Fruit fly (Drosophila melanogaster) whole organism, embryonic: ENCODE results near the gene RpL7A.

ENCODE experiments used
- Adf1 ChIP-seq: fragments of 200-800 bp; sonication (Bioruptor generic); IDR thresholded peaks from 2 replicates; pipeline ENCODE4 v1.3.6; 2022; ENCODE audit warnings: missing biosample characterization, missing genetic modification characterization
- Aef1 ChIP-seq: fragments of 200-800 bp; sonication (Bioruptor generic); IDR thresholded peaks from 3 replicates; pipeline ENCODE4 v1.3.6; 2022; ENCODE audit warnings: missing biosample characterization, missing genetic modification characterization
- Blimp-1 ChIP-seq: fragments of 200-800 bp; sonication (Bioruptor generic); optimal IDR thresholded peaks from 3 replicates; lab custom pipeline; 2018; ENCODE audit warnings: missing biosample characterization, missing genetic modification characterization, mild to moderate bottlenecking, moderate library complexity, missing genetic modification reagents
- CG11696 ChIP-seq: fragments of 200-800 bp; sonication (Bioruptor generic); IDR thresholded peaks from 2 replicates; pipeline ENCODE4 v1.3.6; 2022; ENCODE audit warnings: missing biosample characterization, missing genetic modification characterization
- CG13424 ChIP-seq: fragments of 200-800 bp; sonication (Bioruptor generic); optimal IDR thresholded peaks from 2 replicates; lab custom pipeline; 2019; ENCODE audit warnings: missing biosample characterization, mild to moderate bottlenecking, missing genetic modification characterization, moderate library complexity
- CG14441 ChIP-seq: fragments of 200-800 bp; sonication (Bioruptor generic); IDR thresholded peaks from 2 replicates; pipeline ENCODE4 v1.3.6; 2022; ENCODE audit warnings: missing biosample characterization, missing genetic modification characterization
- CG14667 ChIP-seq: fragments of 200-800 bp; sonication (Bioruptor generic); IDR thresholded peaks from 2 replicates; pipeline ENCODE4 v1.3.6; 2022; ENCODE audit warnings: missing biosample characterization, missing genetic modification characterization
- CG17186 ChIP-seq: fragments of 200-800 bp; sonication (Bioruptor generic); optimal IDR thresholded peaks from 3 replicates; lab custom pipeline; 2017; ENCODE audit warnings: missing biosample characterization, missing genetic modification reagents, missing genetic modification characterization
- CG6272 ChIP-seq: fragments of 200-800 bp; sonication (Bioruptor generic); IDR thresholded peaks from 2 replicates; pipeline ENCODE4 v1.3.6; 2022; ENCODE audit warnings: missing biosample characterization, missing genetic modification characterization
- CG8290 ChIP-seq, 3 experiments: fragments of 200-800 bp; sonication (Bioruptor generic); optimal IDR thresholded peaks; 2 replicates each; lab custom pipeline; 2016 to 2019; ENCODE audit warnings: missing biosample characterization in 3 of 3, missing genetic modification characterization in 3 of 3, mild to moderate bottlenecking in 2 of 3, moderate library complexity in 1 of 3
- CG9817 ChIP-seq: fragments of 200-800 bp; sonication (Bioruptor generic); optimal IDR thresholded peaks from 2 replicates; lab custom pipeline; 2018; ENCODE audit warnings: missing biosample characterization, mild to moderate bottlenecking, missing genetic modification characterization, moderate library complexity
- CG9932 ChIP-seq: fragments of 200-800 bp; sonication (Bioruptor generic); IDR thresholded peaks from 2 replicates; pipeline ENCODE4 v1.3.6; 2022; ENCODE audit warnings: missing biosample characterization, missing genetic modification characterization
- Dfd ChIP-seq, 2 experiments: fragments of >200 bp; optimal IDR thresholded peaks; 2 replicates each; lab custom pipeline; 2017; ENCODE audit warnings: missing biosample characterization in 2 of 2, missing genetic modification characterization in 2 of 2
- Drgx ChIP-seq: fragments of 200-800 bp; sonication (Bioruptor generic); IDR thresholded peaks from 2 replicates; pipeline ENCODE4 v1.3.6; 2022; ENCODE audit warnings: missing biosample characterization, missing genetic modification characterization
- Ets97D ChIP-seq: fragments of 200-800 bp; sonication (Bioruptor generic); optimal IDR thresholded peaks from 3 replicates; lab custom pipeline; 2016; ENCODE audit warnings: missing biosample characterization, missing genetic modification characterization
- HHEX ChIP-seq: fragments of 200-800 bp; sonication (Bioruptor generic); optimal IDR thresholded peaks from 3 replicates; lab custom pipeline; 2017; ENCODE audit warnings: missing biosample characterization, mild to moderate bottlenecking, missing genetic modification characterization, missing genetic modification reagents
- Meics ChIP-seq: fragments of 200-800 bp; sonication (Bioruptor generic); optimal IDR thresholded peaks from 2 replicates; lab custom pipeline; 2017; ENCODE audit warnings: missing biosample characterization, mild to moderate bottlenecking, missing genetic modification characterization
- NC2β ChIP-seq: fragments of 200-800 bp; sonication (Bioruptor generic); optimal IDR thresholded peaks from 2 replicates; lab custom pipeline; 2016; ENCODE audit warnings: missing biosample characterization, missing genetic modification characterization
- NfI ChIP-seq: fragments of 200-800 bp; sonication (Bioruptor generic); optimal IDR thresholded peaks from 3 replicates; lab custom pipeline; 2018; ENCODE audit warnings: missing biosample characterization, mild to moderate bottlenecking, missing genetic modification characterization, moderate library complexity
- Optix ChIP-seq: fragments of 200-800 bp; sonication (Bioruptor generic); IDR thresholded peaks from 3 replicates; pipeline ENCODE4 v1.3.6; 2022; ENCODE audit warnings: missing biosample characterization, missing genetic modification characterization
- Rx ChIP-seq: fragments of 200-800 bp; sonication (Bioruptor generic); IDR thresholded peaks from 2 replicates; pipeline ENCODE4 v1.3.6; 2022; ENCODE audit warnings: missing biosample characterization, missing genetic modification characterization
- Side ChIP-seq: fragments of 200-800 bp; sonication (Bioruptor generic); optimal IDR thresholded peaks from 2 replicates; lab custom pipeline; 2016; ENCODE audit warnings: missing biosample characterization, missing genetic modification characterization
- Sox100B ChIP-seq: fragments of 200-800 bp; sonication (Bioruptor generic); optimal IDR thresholded peaks from 3 replicates; lab custom pipeline; 2018; ENCODE audit warnings: missing biosample characterization, mild to moderate bottlenecking, missing genetic modification characterization
- Ssrp ChIP-seq: fragments of 200-800 bp; sonication (Bioruptor generic); optimal IDR thresholded peaks from 2 replicates; lab custom pipeline; 2018; ENCODE audit warnings: missing biosample characterization, mild to moderate bottlenecking, missing genetic modification characterization, moderate library complexity
- Taf1 ChIP-seq: fragments of 200-800 bp; sonication (Bioruptor generic); IDR thresholded peaks from 2 replicates; pipeline ENCODE4 v1.3.6; 2022; ENCODE audit warnings: missing biosample characterization, missing genetic modification characterization
- Xbp1 ChIP-seq: fragments of 200-800 bp; sonication (Bioruptor generic); optimal IDR thresholded peaks from 3 replicates; lab custom pipeline; 2016; ENCODE audit warnings: missing biosample characterization, mild to moderate bottlenecking, missing genetic modification characterization
- az2 ChIP-seq: fragments of 200-800 bp; sonication (Bioruptor generic); optimal IDR thresholded peaks from 3 replicates; lab custom pipeline; 2016; ENCODE audit warnings: missing biosample characterization, missing genetic modification characterization
- bigmax ChIP-seq: fragments of 200-800 bp; sonication (Bioruptor generic); optimal IDR thresholded peaks from 2 replicates; lab custom pipeline; 2018; ENCODE audit warnings: missing biosample characterization, mild to moderate bottlenecking, missing genetic modification characterization
- cato ChIP-seq: fragments of 200-800 bp; sonication (Bioruptor generic); optimal IDR thresholded peaks from 2 replicates; lab custom pipeline; 2016; ENCODE audit warnings: missing biosample characterization, missing genetic modification characterization, borderline replicate concordance
- dm ChIP-seq: fragments of 200-800 bp; sonication (Bioruptor generic); optimal IDR thresholded peaks from 3 replicates; lab custom pipeline; 2016; ENCODE audit warnings: missing biosample characterization, missing genetic modification characterization
- esg ChIP-seq: fragments of 200-800 bp; sonication (Bioruptor generic); conservative IDR thresholded peaks from 2 replicates; pipeline ENCODE4 v1.3.6; 2022; ENCODE audit warnings: missing biosample characterization, missing genetic modification characterization
- gt ChIP-seq: fragments of 200-800 bp; sonication (Bioruptor generic); IDR thresholded peaks from 2 replicates; pipeline ENCODE4 v1.3.6; 2022; ENCODE audit warnings: missing biosample characterization, missing genetic modification characterization
- ken ChIP-seq: fragments of 200-800 bp; sonication (Bioruptor generic); IDR thresholded peaks from 3 replicates; pipeline ENCODE4 v1.3.6; 2022; ENCODE audit warnings: missing biosample characterization, missing genetic modification characterization
- kni ChIP-seq: fragments of 200-800 bp; sonication (Bioruptor generic); optimal IDR thresholded peaks from 3 replicates; lab custom pipeline; 2017; ENCODE audit warnings: mild to moderate bottlenecking, missing biosample characterization, missing genetic modification reagents, missing genetic modification characterization
- knrl ChIP-seq: fragments of 200-800 bp; sonication (Bioruptor generic); IDR thresholded peaks from 3 replicates; pipeline ENCODE4 v1.3.6; 2022; ENCODE audit warnings: missing biosample characterization, missing genetic modification characterization; ENCODE audit not compliant: partially characterized antibody
- mam ChIP-seq: fragments of 200-800 bp; sonication (Bioruptor generic); optimal IDR thresholded peaks from 3 replicates; lab custom pipeline; 2016; ENCODE audit warnings: missing biosample characterization, missing genetic modification characterization
- oc ChIP-seq: fragments of 200-800 bp; sonication (Bioruptor generic); optimal IDR thresholded peaks from 2 replicates; lab custom pipeline; 2018; ENCODE audit warnings: missing biosample characterization, mild to moderate bottlenecking, missing genetic modification characterization, moderate library complexity
- odd ChIP-seq: fragments of 200-800 bp; sonication (Bioruptor generic); optimal IDR thresholded peaks from 2 replicates; lab custom pipeline; 2017; ENCODE audit warnings: missing biosample characterization, mild to moderate bottlenecking, missing genetic modification characterization
- pan ChIP-seq, 4 experiments: fragments of >200 bp in 3 of 4; fragments of 200-800 bp in 1 of 4; sonication (Bioruptor generic) in 1 of 4; optimal IDR thresholded peaks in 3 of 4; IDR thresholded peaks in 1 of 4; 2 replicates each; pipeline versions ENCODE4 v1.3.6 to Lab custom; 2017 to 2022; ENCODE audit warnings: missing biosample characterization in 2 of 4, missing genetic modification characterization in 2 of 4, mixed read lengths in 1 of 4
- peb ChIP-seq: fragments of 200-800 bp; sonication (Bioruptor generic); IDR thresholded peaks from 2 replicates; pipeline ENCODE4 v1.3.6; 2022; ENCODE audit warnings: missing biosample characterization, missing genetic modification characterization
- pita ChIP-seq: fragments of 200-800 bp; sonication (Bioruptor generic); optimal IDR thresholded peaks from 2 replicates; lab custom pipeline; 2017; ENCODE audit warnings: missing biosample characterization, mild to moderate bottlenecking, missing genetic modification characterization
- psq ChIP-seq: fragments of 200-800 bp; sonication (Bioruptor generic); optimal IDR thresholded peaks from 2 replicates; lab custom pipeline; 2017; ENCODE audit warnings: missing biosample characterization, missing genetic modification characterization
- ranshi ChIP-seq: fragments of 200-800 bp; sonication (Bioruptor generic); IDR thresholded peaks from 2 replicates; pipeline ENCODE4 v1.3.6; 2022; ENCODE audit warnings: missing biosample characterization, missing genetic modification characterization
- row ChIP-seq: fragments of 200-800 bp; sonication (Bioruptor generic); IDR thresholded peaks from 3 replicates; pipeline ENCODE4 v1.3.6; 2022; ENCODE audit warnings: missing biosample characterization, missing genetic modification characterization
- slp2 ChIP-seq: fragments of 200-800 bp; sonication (Bioruptor generic); optimal IDR thresholded peaks from 2 replicates; lab custom pipeline; 2016; ENCODE audit warnings: missing biosample characterization, missing genetic modification characterization
- sob ChIP-seq: fragments of 200-800 bp; sonication (Bioruptor generic); IDR thresholded peaks from 2 replicates; pipeline ENCODE4 v1.3.6; 2022; ENCODE audit warnings: missing biosample characterization, missing genetic modification characterization
- sqz ChIP-seq: fragments of 200-800 bp; sonication (Bioruptor generic); optimal IDR thresholded peaks from 3 replicates; lab custom pipeline; 2018; ENCODE audit warnings: missing biosample characterization, mild to moderate bottlenecking, missing genetic modification characterization
- stwl ChIP-seq: fragments of 200-800 bp; sonication (Bioruptor generic); optimal IDR thresholded peaks from 3 replicates; lab custom pipeline; 2018; ENCODE audit warnings: missing biosample characterization, mild to moderate bottlenecking, missing genetic modification characterization, moderate library complexity
- ttk ChIP-seq: fragments of 200-800 bp; sonication (Bioruptor generic); IDR thresholded peaks from 2 replicates; pipeline ENCODE4 v2.1.2; 2022; ENCODE audit warnings: missing biosample characterization, missing genetic modification characterization
- vvl ChIP-seq: fragments of 200-800 bp; sonication (Bioruptor generic); IDR thresholded peaks from 2 replicates; pipeline ENCODE4 v1.3.6; 2022; ENCODE audit warnings: missing biosample characterization, missing genetic modification characterization
- yki ChIP-seq: fragments of >200 bp; optimal IDR thresholded peaks from 3 replicates; lab custom pipeline; 2018

RpL7A gene

DNA sequence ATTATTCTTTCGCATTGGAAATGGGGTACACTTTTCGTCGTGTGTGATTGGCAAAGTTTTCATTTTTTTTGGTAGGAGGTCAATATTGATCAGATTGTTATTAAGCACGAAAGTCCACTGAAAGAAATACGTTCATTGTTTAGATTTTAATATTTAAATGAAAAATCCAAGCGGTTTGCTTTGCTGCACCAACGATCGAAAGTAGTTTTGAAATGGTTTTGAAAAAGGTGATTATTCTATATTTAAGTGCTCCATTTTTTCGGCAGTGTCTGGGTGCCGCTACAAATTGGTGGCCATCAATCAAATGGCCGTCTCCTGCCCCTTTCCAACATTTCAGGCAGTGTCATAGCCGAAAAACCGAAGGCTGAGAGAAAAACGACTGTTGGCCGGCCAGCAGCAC lies 41.3 kb upstream of the RpL7A start (continued):
- TF ChIP-seq slp2 (GFP tag; lab: Kevin White, UChicago) (no peak), yki (lab: Kevin White, UChicago) (no peak), az2 (GFP tag; lab: Kevin White, UChicago) (no peak), kni (GFP tag; lab: Kevin White, UChicago) (no peak), ttk (0 out of 2 replicates have a peak, but pooled peaks have one; percentile 31), CG17186 (GFP tag; lab: Kevin White, UChicago) (no peak), Side (GFP tag; lab: Kevin White, UChicago) (no peak), CG9817 (peak; percentile 15), Rx (0 out of 2 replicates have a peak, but pooled peaks have one; percentile 38), Ets97D (GFP tag; lab: Kevin White, UChicago) (no peak), psq (no peak), peb (no peak), CG14441 (peak; percentile 39; the same call in 1 of the 2 replicates), CG11696 (GFP tag; lab: Robert Waterston, UW) (no peak), vvl (GFP tag; lab: Robert Waterston, UW) (peak; percentile 49; the same call in 1 of the 2 replicates), Meics (GFP tag; lab: Kevin White, UChicago) (no peak), Optix (0 out of 3 replicates have a peak, but pooled peaks have one; percentile 31), Xbp1 (peak; percentile 15), row (peak; percentile 60), Drgx (GFP tag; lab: Robert Waterston, UW) (peak; percentile 47; the same call in 1 of the 2 replicates), CG14667 (GFP tag; lab: Robert Waterston, UW) (0 out of 2 replicates have a peak, but pooled peaks have one; percentile 17), ranshi (GFP tag; lab: Robert Waterston, UW) (peak; percentile 31; the same call in 1 of the 2 replicates), NC2β (GFP tag; lab: Kevin White, UChicago) (no peak), CG8290 (GFP tag; optimal IDR thresholded peaks at IDR 0.05; lab: Kevin White, UChicago) (no peak), CG8290 (tag; optimal IDR thresholded peaks at IDR 0.05; lab: Kevin White, UChicago) (no peak), knrl (GFP tag; lab: Robert Waterston, UW) (no peak), cato (no peak), Adf1 (GFP tag; lab: Robert Waterston, UW) (no peak), CG6272 (GFP tag; lab: Robert Waterston, UW) (no peak), CG13424 (tag; lab: Kevin White, UChicago) (peak; percentile 44), Sox100B (no peak), esg (GFP tag; lab: Robert Waterston, UW) (peak; percentile 36; the same call in 1 of the 2 replicates), gt (GFP tag; lab: Robert Waterston, UW) (no peak), Dfd (GFP tag; optimal IDR thresholded peaks at IDR 0.05; lab: Kevin White, UChicago) (no peak), Aef1 (GFP tag; lab: Robert Waterston, UW) (peak; percentile 12; the same call in 1 of the 3 replicates), CG9932 (GFP tag; lab: Robert Waterston, UW) (peak; percentile 31; the same call in 1 of the 2 replicates), stwl (tag; lab: Kevin White, UChicago) (no peak), oc (no peak), pita (GFP tag; lab: Kevin White, UChicago) (no peak), pan (optimal IDR thresholded peaks at IDR 0.05; lab: Kevin White, UChicago) (no peak), pan (GFP tag; optimal IDR thresholded peaks at IDR 0.05 in 1 of 2, IDR thresholded peaks at IDR 0.05 in 1 of 2) (peak in 1 of 2 experiments; percentile 47), HHEX (GFP tag; lab: Kevin White, UChicago) (no peak), bigmax (no peak), dm (no peak), mam (peak; percentile 14), ken (GFP tag; lab: Robert Waterston, UW) (peak; percentile 55; the same call in 1 of the 3 replicates), NfI (GFP tag; lab: Kevin White, UChicago) (no peak), Ssrp (tag; lab: Kevin White, UChicago) (peak; percentile 11), sob (GFP tag; lab: Robert Waterston, UW) (no peak), Blimp-1 (GFP tag; lab: Kevin White, UChicago) (no peak), sqz (GFP tag; lab: Kevin White, UChicago) (no peak), Taf1 (no peak), odd (GFP tag; lab: Kevin White, UChicago) (no peak)
